Worm (Caenorhabditis elegans) whole organism, mixed stage, embryonic: ENCODE data around the gene B0034.2.

ENCODE experiments used
- bed-3 ChIP-seq: fragments of 200-800 bp; sonication (Bioruptor generic); optimal IDR thresholded peaks from 3 replicates; lab custom pipeline; 2018; ENCODE audit warnings: mild to moderate bottlenecking, missing genetic modification characterization, moderate library complexity, missing compliant biosample characterization
- blmp-1 ChIP-seq: fragments of 150-350 bp; optimal IDR thresholded peaks from 2 replicates; lab custom pipeline; 2014; ENCODE audit warnings: missing biosample characterization, missing genetic modification characterization
- ceh-39 ChIP-seq: fragments of 150-350 bp; optimal IDR thresholded peaks from 2 replicates; lab custom pipeline; 2014; ENCODE audit warnings: missing biosample characterization, missing genetic modification characterization
- ceh-43 ChIP-seq: fragments of 200-800 bp; sonication (Bioruptor generic); optimal IDR thresholded peaks from 2 replicates; lab custom pipeline; 2018; ENCODE audit warnings: mild to moderate bottlenecking, missing genetic modification characterization, moderate library complexity, missing compliant biosample characterization
- ceh-83 ChIP-seq: fragments of 200-800 bp; sonication (Bioruptor generic); optimal IDR thresholded peaks from 2 replicates; lab custom pipeline; 2018; ENCODE audit warnings: mild to moderate bottlenecking, missing genetic modification characterization, missing compliant biosample characterization
- ces-1 ChIP-seq: fragments of 150-350 bp; optimal IDR thresholded peaks from 2 replicates; lab custom pipeline; 2014; ENCODE audit warnings: missing biosample characterization, missing genetic modification reagents, missing genetic modification characterization
- elt-1 ChIP-seq: sonication (generic microtip); optimal IDR thresholded peaks from 2 replicates; lab custom pipeline; 2017; ENCODE audit warnings: missing genetic modification characterization, mild to moderate bottlenecking, missing compliant biosample characterization, antibody characterized with exemption, moderate library complexity, borderline replicate concordance; ENCODE audit not compliant: insufficient read depth
- flh-1 ChIP-seq: fragments of 200-800 bp; sonication (Bioruptor generic); optimal IDR thresholded peaks from 2 replicates; lab custom pipeline; 2018; ENCODE audit warnings: mild to moderate bottlenecking, missing genetic modification characterization, moderate library complexity, missing compliant biosample characterization
- ham-2 ChIP-seq: fragments of 200-800 bp; sonication (Bioruptor generic); optimal IDR thresholded peaks from 2 replicates; lab custom pipeline; 2018; ENCODE audit warnings: mild to moderate bottlenecking, missing genetic modification characterization, missing compliant biosample characterization
- hlh-1 ChIP-seq: fragments of 150-350 bp; optimal IDR thresholded peaks from 2 replicates; lab custom pipeline; 2014; ENCODE audit warnings: missing biosample characterization, missing genetic modification reagents, missing genetic modification characterization
- lin-13 ChIP-seq: fragments of 150-350 bp; optimal IDR thresholded peaks from 2 replicates; lab custom pipeline; 2014; ENCODE audit warnings: missing biosample characterization, missing genetic modification characterization
- mep-1 ChIP-seq: fragments of 150-350 bp; optimal IDR thresholded peaks from 2 replicates; lab custom pipeline; 2017; ENCODE audit warnings: missing biosample characterization, missing genetic modification reagents, missing genetic modification characterization, inconsistent platforms
- mls-2 ChIP-seq: sonication (generic microtip); optimal IDR thresholded peaks from 2 replicates; lab custom pipeline; 2016; ENCODE audit warnings: mild to moderate bottlenecking, missing genetic modification characterization, moderate library complexity, missing compliant biosample characterization
- nhr-76 ChIP-seq: sonication (generic microtip); optimal IDR thresholded peaks from 2 replicates; lab custom pipeline; 2017; ENCODE audit warnings: missing biosample characterization, missing genetic modification characterization
- sem-2 ChIP-seq: fragments of 200-800 bp; sonication (Bioruptor generic); optimal IDR thresholded peaks from 2 replicates; lab custom pipeline; 2018; ENCODE audit warnings: mild to moderate bottlenecking, missing genetic modification characterization, missing compliant biosample characterization
- snpc-4 ChIP-seq: fragments of 150-350 bp; optimal IDR thresholded peaks from 2 replicates; lab custom pipeline; 2014; ENCODE audit warnings: missing biosample characterization, missing genetic modification characterization
- sptf-1 ChIP-seq: sonication (generic microtip); optimal IDR thresholded peaks from 2 replicates; lab custom pipeline; 2017; ENCODE audit warnings: mild to moderate bottlenecking, missing genetic modification characterization, moderate library complexity, missing compliant biosample characterization
- tbx-8 ChIP-seq: fragments of 200-800 bp; sonication (Bioruptor generic); optimal IDR thresholded peaks from 2 replicates; lab custom pipeline; 2018; ENCODE audit warnings: mild to moderate bottlenecking, missing genetic modification characterization, moderate library complexity, missing compliant biosample characterization
- unc-120 ChIP-seq: sonication (generic microtip); optimal IDR thresholded peaks from 2 replicates; lab custom pipeline; 2017; ENCODE audit warnings: missing genetic modification characterization, missing compliant biosample characterization; ENCODE audit not compliant: poor library complexity, severe bottlenecking
- unc-39 ChIP-seq: fragments of 150-350 bp; optimal IDR thresholded peaks from 2 replicates; lab custom pipeline; 2014; ENCODE audit warnings: missing biosample characterization, missing genetic modification characterization
- unc-62 ChIP-seq: fragments of 150-350 bp; optimal IDR thresholded peaks from 2 replicates; lab custom pipeline; 2014; ENCODE audit warnings: missing biosample characterization, missing genetic modification reagents, missing genetic modification characterization
- ztf-11 ChIP-seq: fragments of 150-350 bp; optimal IDR thresholded peaks from 2 replicates; lab custom pipeline; 2014; ENCODE audit warnings: missing biosample characterization, missing genetic modification characterization

Gene B0034.2

ce11 chrII:5966637-5967036, 22.5 kb upstream of the B0034.2 start:
- TF ChIP-seq bed-3 (GFP tag; lab: Kevin White, UChicago) (no peak), ceh-43 (GFP tag; lab: Kevin White, UChicago) (no peak), sptf-1 (no peak), ztf-11 (no peak), mep-1 (tag; lab: Kevin White, UChicago) (peak; percentile 27), ces-1 (GFP tag; lab: Kevin White, UChicago) (peak; percentile 66)

- no peak for TF ChIP-seq mls-2
- TF ChIP-seq blmp-1 (tag; lab: Kevin White, UChicago): no peak
- TF ChIP-seq ceh-39 (tag; lab: Kevin White, UChicago): no peak
- TF ChIP-seq unc-120: no peak
Observed at ce11 chrII:5964962-5965361, 20.8 kb upstream of the B0034.2 start.

ce11 chrII:5962343-5962742, 18.2 kb upstream of the B0034.2 start:
- TF ChIP-seq ztf-11: no peak
- TF ChIP-seq ces-1 (GFP tag; lab: Kevin White, UChicago): peak; percentile 19
- TF ChIP-seq, all 35 proteins: peak for 1

- TF ChIP-seq ztf-11 (no peak), unc-39 (tag; lab: Kevin White, UChicago) (no peak), sptf-1 (no peak), nhr-76 (no peak), ceh-83 (no peak), elt-1 (tag; lab: Kevin White, UChicago) (no peak), ces-1 (GFP tag; lab: Kevin White, UChicago) (no peak), ham-2 (GFP tag; lab: Kevin White, UChicago) (no peak), blmp-1 (tag; lab: Kevin White, UChicago) (no peak)
Observed at ce11 chrII:5961317-5961716, 17.1 kb upstream of the B0034.2 start, which contains the start of gene B0034.7. TSS of gene B0034.7 (plus strand) at chrII:5961617.

- TF ChIP-seq mls-2 (no peak), ceh-39 (tag; lab: Kevin White, UChicago) (no peak), ces-1 (GFP tag; lab: Kevin White, UChicago) (peak; percentile 94)
- TF ChIP-seq, all 35 proteins: peak for 1
Observed at ce11 chrII:5959575-5960119, 15.5 kb upstream of the B0034.2 start.

ce11 chrII:5957803-5958367, 13.7 kb upstream of the B0034.2 start:
- no peak for TF ChIP-seq hlh-1 (tag; lab: Kevin White, UChicago)
- TF ChIP-seq, all 35 proteins: peak for 0

ce11 chrII:5956583-5956982, 12.4 kb upstream of the B0034.2 start, which contains the start of gene casy-1:
TSS of gene casy-1 (minus strand) at chrII:5956683.
- TF ChIP-seq blmp-1 (tag; lab: Kevin White, UChicago) (no peak), snpc-4 (tag; lab: Kevin White, UChicago) (no peak), lin-13 (no peak), unc-120 (no peak), sem-2 (GFP tag; lab: Kevin White, UChicago) (no peak), ceh-83 (no peak)

ce11 chrII:5955638-5956167, 11.5 kb upstream of the B0034.2 start:
- TF ChIP-seq flh-1 (GFP tag; lab: Kevin White, UChicago): no peak
- no peak for TF ChIP-seq ceh-39 (tag; lab: Kevin White, UChicago)
- TF ChIP-seq unc-39 (tag; lab: Kevin White, UChicago): no peak
- TF ChIP-seq unc-62 (GFP tag; lab: Kevin White, UChicago): peak; percentile 86

ce11 chrII:5952214-5952613, 8.0 kb upstream of the B0034.2 start:
- no peak for TF ChIP-seq ham-2 (GFP tag; lab: Kevin White, UChicago)
- no peak for TF ChIP-seq unc-120
- TF ChIP-seq tbx-8: no peak
- no peak for TF ChIP-seq bed-3 (GFP tag; lab: Kevin White, UChicago)
- no peak for TF ChIP-seq ceh-83
- no peak for TF ChIP-seq elt-1 (tag; lab: Kevin White, UChicago)
